Worm (Caenorhabditis elegans) whole organism, L2 larva: ENCODE measurements around the gene F53E10.1.

Source experiments
- C34F6.9 ChIP-seq: fragments of 150-350 bp; optimal IDR thresholded peaks from 2 replicates; lab custom pipeline; 2014; ENCODE audit warnings: missing biosample characterization, missing genetic modification characterization
- F13H6.1 ChIP-seq: sonication (generic microtip); optimal IDR thresholded peaks from 2 replicates; lab custom pipeline; 2016; ENCODE audit warnings: missing genetic modification characterization, missing compliant biosample characterization
- R02D3.7 ChIP-seq: fragments of 150-350 bp; optimal IDR thresholded peaks from 2 replicates; lab custom pipeline; 2014; ENCODE audit warnings: missing biosample characterization, missing genetic modification characterization
- aly-2 ChIP-seq: fragments of 150-350 bp; optimal IDR thresholded peaks from 2 replicates; lab custom pipeline; 2014; ENCODE audit warnings: missing biosample characterization, missing genetic modification characterization
- ama-1 ChIP-seq: fragments of 150-350 bp; optimal IDR thresholded peaks from 2 replicates; lab custom pipeline; 2018; ENCODE audit warnings: inconsistent platforms
- blmp-1 ChIP-seq: sonication (generic microtip); optimal IDR thresholded peaks from 2 replicates; lab custom pipeline; 2017; ENCODE audit warnings: missing genetic modification characterization, mild to moderate bottlenecking, missing compliant biosample characterization, antibody characterized with exemption, moderate library complexity; ENCODE audit not compliant: insufficient read depth
- ceh-16 ChIP-seq: fragments of 150-350 bp; optimal IDR thresholded peaks from 2 replicates; lab custom pipeline; 2014; ENCODE audit warnings: missing biosample characterization, missing genetic modification characterization
- crh-2 ChIP-seq: sonication (generic microtip); optimal IDR thresholded peaks from 2 replicates; lab custom pipeline; 2017; ENCODE audit warnings: missing biosample characterization, missing genetic modification characterization
- dmd-4 ChIP-seq: sonication (generic microtip); optimal IDR thresholded peaks from 2 replicates; lab custom pipeline; 2017; ENCODE audit warnings: missing biosample characterization, missing genetic modification characterization
- elt-1 ChIP-seq: fragments of 150-350 bp; optimal IDR thresholded peaks from 2 replicates; lab custom pipeline; 2014; ENCODE audit warnings: missing biosample characterization, missing genetic modification characterization
- fos-1 ChIP-seq: fragments of 150-350 bp; optimal IDR thresholded peaks from 2 replicates; lab custom pipeline; 2014; ENCODE audit warnings: missing biosample characterization, missing genetic modification characterization
- gmeb-1 ChIP-seq: fragments of 150-350 bp; optimal IDR thresholded peaks from 2 replicates; lab custom pipeline; 2014; ENCODE audit warnings: missing biosample characterization, missing genetic modification characterization
- lin-11 ChIP-seq: fragments of 150-350 bp; sonication (generic microtip); optimal IDR thresholded peaks from 2 replicates; lab custom pipeline; 2014; ENCODE audit warnings: missing biosample characterization, missing genetic modification characterization, inconsistent platforms, mixed read lengths
- lin-13 ChIP-seq: fragments of 150-350 bp; optimal IDR thresholded peaks from 2 replicates; lab custom pipeline; 2014; ENCODE audit warnings: missing biosample characterization, missing genetic modification reagents, missing genetic modification characterization
- lin-39 ChIP-seq: fragments of 150-350 bp; optimal IDR thresholded peaks from 2 replicates; lab custom pipeline; 2014; ENCODE audit warnings: missing biosample characterization, missing genetic modification reagents, missing genetic modification characterization
- lsy-2 ChIP-seq, 2 experiments: fragments of 150-350 bp in 1 of 2; sonication (generic microtip) in 1 of 2; optimal IDR thresholded peaks; 2 replicates each; lab custom pipeline; 2014 to 2017; ENCODE audit warnings: missing biosample characterization in 2 of 2, missing genetic modification characterization in 2 of 2
- nhr-11 ChIP-seq: fragments of 150-350 bp; optimal IDR thresholded peaks from 2 replicates; lab custom pipeline; 2014; ENCODE audit warnings: missing biosample characterization, missing genetic modification characterization
- nhr-12 ChIP-seq: fragments of 150-350 bp; optimal IDR thresholded peaks from 2 replicates; lab custom pipeline; 2014; ENCODE audit warnings: missing biosample characterization, missing genetic modification characterization
- nhr-21 ChIP-seq: fragments of 150-350 bp; optimal IDR thresholded peaks from 2 replicates; lab custom pipeline; 2014; ENCODE audit warnings: missing biosample characterization, missing genetic modification characterization
- nhr-23 ChIP-seq: fragments of 150-350 bp; optimal IDR thresholded peaks from 2 replicates; lab custom pipeline; 2014; ENCODE audit warnings: missing biosample characterization, missing genetic modification reagents, missing genetic modification characterization
- nhr-77 ChIP-seq: fragments of 150-350 bp; optimal IDR thresholded peaks from 2 replicates; lab custom pipeline; 2014; ENCODE audit warnings: missing biosample characterization, missing genetic modification characterization
- peb-1 ChIP-seq: fragments of 150-350 bp; optimal IDR thresholded peaks from 2 replicates; lab custom pipeline; 2014; ENCODE audit warnings: missing biosample characterization, missing genetic modification characterization
- skn-1 ChIP-seq: sonication (generic microtip); optimal IDR thresholded peaks from 2 replicates; lab custom pipeline; 2017; ENCODE audit warnings: missing biosample characterization, missing genetic modification characterization
- snpc-4 ChIP-seq: fragments of 150-350 bp; optimal IDR thresholded peaks from 2 replicates; lab custom pipeline; 2014; ENCODE audit warnings: missing biosample characterization, missing genetic modification characterization
- unc-39 ChIP-seq: fragments of 150-350 bp; optimal IDR thresholded peaks from 2 replicates; lab custom pipeline; 2014; ENCODE audit warnings: missing biosample characterization, missing genetic modification characterization
- unc-55 ChIP-seq: fragments of 150-350 bp; sonication (generic microtip); optimal IDR thresholded peaks from 3 replicates; lab custom pipeline; 2014; ENCODE audit warnings: missing biosample characterization, missing genetic modification reagents, missing genetic modification characterization
- ztf-1 ChIP-seq: fragments of 200-800 bp; sonication (Bioruptor generic); conservative IDR thresholded peaks from 2 replicates; pipeline ENCODE4 v1.3.6; 2022; ENCODE audit warnings: missing genetic modification characterization, missing compliant biosample characterization
- ztf-11 ChIP-seq: sonication (generic microtip); optimal IDR thresholded peaks from 2 replicates; lab custom pipeline; 2017; ENCODE audit warnings: missing biosample characterization, missing genetic modification characterization
- ztf-4 ChIP-seq: fragments of 150-350 bp; optimal IDR thresholded peaks from 2 replicates; lab custom pipeline; 2014; ENCODE audit warnings: missing biosample characterization, missing genetic modification characterization

F53E10.1 gene

ce11 chrV:2657682-2658081 is 42.6 kb downstream of the F53E10.1 start:
- TF ChIP-seq crh-2 (peak; percentile 16), lsy-2 (tag; optimal IDR thresholded peaks at IDR 0.05; lab: Kevin White, UChicago) (peak in 1 of 2 experiments; percentile 46), ceh-16 (tag; lab: Kevin White, UChicago) (no peak), ztf-11 (tag; lab: Kevin White, UChicago) (no peak), gmeb-1 (tag; lab: Kevin White, UChicago) (peak; percentile 35), ama-1 (lab: Kevin White, UChicago) (no peak), unc-55 (GFP tag; lab: Kevin White, UChicago) (peak; percentile 22), F13H6.1 (tag; lab: Kevin White, UChicago) (no peak), lin-11 (tag; lab: Kevin White, UChicago) (no peak), C34F6.9 (peak; percentile 17)

ce11 chrV:2660457-2660856 is 45.3 kb downstream of the F53E10.1 start:
- TF ChIP-seq ztf-4 (tag; lab: Kevin White, UChicago) (no peak), gmeb-1 (tag; lab: Kevin White, UChicago) (no peak), F13H6.1 (tag; lab: Kevin White, UChicago) (no peak), dmd-4 (tag; lab: Kevin White, UChicago) (no peak), peb-1 (tag; lab: Kevin White, UChicago) (no peak), ama-1 (lab: Kevin White, UChicago) (no peak), lin-13 (no peak), unc-39 (no peak), nhr-11 (tag; lab: Kevin White, UChicago) (no peak), lin-39 (no peak), blmp-1 (tag; lab: Kevin White, UChicago) (no peak), unc-55 (GFP tag; lab: Kevin White, UChicago) (no peak), elt-1 (no peak), nhr-77 (no peak)

DNA sequence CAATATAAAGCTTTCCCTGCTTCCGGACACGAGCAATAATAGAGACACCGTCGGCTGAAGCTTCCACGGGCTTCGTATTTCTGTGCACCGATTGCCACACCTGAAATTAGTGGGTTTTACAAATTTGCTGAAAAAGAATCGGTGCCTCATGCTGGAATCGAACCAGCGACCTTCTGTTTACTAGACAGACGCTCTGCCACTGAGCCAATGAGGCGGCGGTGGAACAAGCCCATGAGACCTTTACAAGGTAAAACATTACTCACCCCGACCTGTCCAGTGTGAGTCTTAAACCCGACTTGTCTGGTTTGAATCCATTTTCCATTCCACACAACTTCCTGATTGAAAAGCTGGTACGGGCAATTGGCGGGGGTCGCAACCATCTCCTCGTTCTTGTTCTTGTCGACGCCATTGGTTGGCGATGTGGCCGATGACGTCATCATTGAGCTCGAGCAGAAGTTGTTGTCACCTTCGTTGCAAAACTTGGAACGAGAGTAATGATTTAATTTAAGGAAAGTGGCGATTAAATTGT is 49.5 kb downstream of the F53E10.1 start, which contains the start of gene ndx-2:
Gene ndx-2, minus strand, starts transcription at position 479 of the 529 bp plus-strand sequence.
- TF ChIP-seq nhr-12 (tag; lab: Kevin White, UChicago): no peak
- peak; percentile 14 for TF ChIP-seq fos-1 (tag; lab: Kevin White, UChicago)

- TF ChIP-seq snpc-4 (no peak), nhr-12 (tag; lab: Kevin White, UChicago) (no peak), fos-1 (tag; lab: Kevin White, UChicago) (no peak), gmeb-1 (tag; lab: Kevin White, UChicago) (no peak), ztf-1 (GFP tag; lab: Robert Waterston, UW) (no peak), skn-1 (tag; lab: Kevin White, UChicago) (no peak), C34F6.9 (no peak), aly-2 (tag; lab: Kevin White, UChicago) (no peak), peb-1 (tag; lab: Kevin White, UChicago) (no peak), nhr-21 (tag; lab: Kevin White, UChicago) (no peak), ztf-4 (tag; lab: Kevin White, UChicago) (no peak), ceh-16 (tag; lab: Kevin White, UChicago) (no peak), ama-1 (lab: Kevin White, UChicago) (no peak), nhr-23 (tag; lab: Kevin White, UChicago) (no peak), lin-39 (no peak), R02D3.7 (tag; lab: Kevin White, UChicago) (no peak)
Observed at ce11 chrV:2666600-2666999, 51.5 kb downstream of the F53E10.1 start, which contains the start of gene W02G9.4. W02G9.4 (plus strand) TSS chrV:2666900.
